Worm (Caenorhabditis elegans): Measurements from ENCODE around the gene ZC8.6.
A peak's percentile ranks its signal among the peaks of the same experiment; 100 is the strongest.

ZC8.6 gene

ce11 chrX:5022682-5023081 is 25.3 kb upstream of the ZC8.6 start (continued):
- TF ChIP-seq nhr-179 (tag; optimal IDR thresholded peaks at IDR 0.05): no peak
- no peak for TF ChIP-seq xnd-1 (tag; optimal IDR thresholded peaks at IDR 0.05)
- TF ChIP-seq lir-1 (GFP tag; conservative IDR thresholded peaks at IDR 0.05): 0 out of 2 replicates have a peak, but pooled peaks have one; percentile 43
- TF ChIP-seq ceh-91 (GFP tag; IDR thresholded peaks at IDR 0.05): no peak
- 0 out of 2 replicates have a peak, but pooled peaks have one; percentile 13 for TF ChIP-seq Y95B8A.8 (GFP tag; IDR thresholded peaks at IDR 0.05)
- no peak for TF ChIP-seq B0336.3 (GFP tag; IDR thresholded peaks at IDR 0.05)
- TF ChIP-seq mel-28 (tag; optimal IDR thresholded peaks at IDR 0.05; ENCODE audit: borderline replicate concordance): peak; percentile 35
- no peak for TF ChIP-seq tbx-9 (tag; optimal IDR thresholded peaks at IDR 0.05; ENCODE audit: borderline replicate concordance)
- TF ChIP-seq repo-1 (tag; optimal IDR thresholded peaks at IDR 0.05): no peak
- TF ChIP-seq snpc-1.1 (tag; optimal IDR thresholded peaks at IDR 0.05; ENCODE audit: insufficient read depth): peak; percentile 36
- TF ChIP-seq pha-4 (tag; optimal IDR thresholded peaks at IDR 0.05): no peak
- no peak for TF ChIP-seq T07F8.4 (tag; optimal IDR thresholded peaks at IDR 0.05)
- TF ChIP-seq sea-2 (GFP tag; IDR thresholded peaks at IDR 0.05): no peak
- peak; percentile 69 for TF ChIP-seq nfyb-1 (GFP tag; IDR thresholded peaks at IDR 0.05)
- peak; percentile 44; the same call in 1 of the 2 replicates for TF ChIP-seq rcor-1 (GFP tag; IDR thresholded peaks at IDR 0.05)
- no peak for TF ChIP-seq F33H1.4 (GFP tag; IDR thresholded peaks at IDR 0.05)
- TF ChIP-seq K11D2.4 (GFP tag; IDR thresholded peaks at IDR 0.05): no peak
- peak; percentile 83 for TF ChIP-seq him-1 (tag; optimal IDR thresholded peaks at IDR 0.05)
- TF ChIP-seq madf-6 (GFP tag; IDR thresholded peaks at IDR 0.05): peak; percentile 46; the same call in 1 of the 2 replicates
- TF ChIP-seq F39B2.1 (GFP tag; IDR thresholded peaks at IDR 0.05): no peak
- TF ChIP-seq B0035.1 (tag; optimal IDR thresholded peaks at IDR 0.05): no peak
- 0 out of 2 replicates have a peak, but pooled peaks have one; percentile 29 for TF ChIP-seq C17E4.6 (GFP tag; IDR thresholded peaks at IDR 0.05)
- TF ChIP-seq ekl-4 (GFP tag; IDR thresholded peaks at IDR 0.05): peak; percentile 47; the same call in 1 of the 2 replicates
- TF ChIP-seq ztf-3 (GFP tag; optimal IDR thresholded peaks at IDR 0.05): no peak
- TF ChIP-seq madf-10 (tag; optimal IDR thresholded peaks at IDR 0.05): peak; percentile 72
- peak; percentile 27 for TF ChIP-seq F49E8.2 (tag; optimal IDR thresholded peaks at IDR 0.05; ENCODE audit: insufficient read depth)
- TF ChIP-seq sptf-2 (GFP tag; optimal IDR thresholded peaks at IDR 0.05): no peak
- no peak for TF ChIP-seq F22D6.2 (tag; optimal IDR thresholded peaks at IDR 0.05)
- TF ChIP-seq rpc-1 (optimal IDR thresholded peaks at IDR 0.05): peak; percentile 81
- TF ChIP-seq rpc-1 (tag; optimal IDR thresholded peaks at IDR 0.05): peak; percentile 87
- TF ChIP-seq lin-35 (GFP tag; optimal IDR thresholded peaks at IDR 0.05): peak in 1 of 3 experiments; percentile 37
- peak; percentile 18 for TF ChIP-seq mxl-1 (tag; optimal IDR thresholded peaks at IDR 0.05)
- TF ChIP-seq zim-3 (tag; optimal IDR thresholded peaks at IDR 0.05): peak; percentile 57
- peak; percentile 90 for TF ChIP-seq lin-26 (GFP tag; IDR thresholded peaks at IDR 0.05)
- peak; percentile 54; the same call in 1 of the 2 replicates for TF ChIP-seq aptf-2 (GFP tag; conservative IDR thresholded peaks at IDR 0.05)
- peak; percentile 75 for TF ChIP-seq dox-1 (GFP tag; IDR thresholded peaks at IDR 0.05)
- peak; percentile 23 for TF ChIP-seq mes-4 (tag; optimal IDR thresholded peaks at IDR 0.05)
- TF ChIP-seq K12H6.12 (tag; optimal IDR thresholded peaks at IDR 0.05): peak; percentile 62
- no peak for TF ChIP-seq ceh-79 (tag; optimal IDR thresholded peaks at IDR 0.05)
- peak; percentile 94 for TF ChIP-seq tbp1 (GFP tag; optimal IDR thresholded peaks at IDR 0.05)
- no peak for TF ChIP-seq akir-1 (GFP tag; optimal IDR thresholded peaks at IDR 0.05)
- peak; percentile 42 for TF ChIP-seq ZK185.1 (tag; optimal IDR thresholded peaks at IDR 0.05; ENCODE audit: poor library complexity, severe bottlenecking)
- TF ChIP-seq ets-4 (GFP tag; optimal IDR thresholded peaks at IDR 0.05): no peak
- TF ChIP-seq chd-7 (tag; optimal IDR thresholded peaks at IDR 0.05): peak; percentile 25
- peak; percentile 46 for TF ChIP-seq atf-7 (tag; optimal IDR thresholded peaks at IDR 0.05)
- peak; percentile 2 for TF ChIP-seq lsl-1 (GFP tag; optimal IDR thresholded peaks at IDR 0.05)
- peak; percentile 32 to 37 for TF ChIP-seq let-607 (tag; optimal IDR thresholded peaks at IDR 0.05)
- no peak for TF ChIP-seq B0019.2 (GFP tag; conservative IDR thresholded peaks at IDR 0.05)
- no peak for TF ChIP-seq unc-62 (GFP tag; optimal IDR thresholded peaks at IDR 0.05)

Data from whole organism, young adult.